Fruit fly (Drosophila melanogaster): ENCODE results near the gene CG9330.

The CG9330 gene

DNA sequence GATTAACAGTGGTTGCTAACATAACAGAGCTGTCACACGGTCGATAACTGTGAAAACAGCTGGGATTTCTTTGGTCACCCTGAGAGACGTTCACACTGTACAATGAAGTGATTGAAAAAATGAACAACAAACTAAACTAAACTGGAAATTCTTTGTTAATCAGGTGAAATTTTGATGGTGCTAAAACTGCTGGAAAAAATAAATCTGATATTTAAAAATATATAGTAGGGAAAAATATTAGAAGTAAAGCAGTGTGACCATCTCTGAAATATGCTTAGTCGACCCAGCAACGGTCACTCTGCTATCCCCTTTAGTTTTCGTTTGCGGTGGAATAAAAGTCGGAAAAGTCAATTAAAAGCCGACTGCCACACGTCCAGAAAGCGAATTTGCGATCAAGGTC lies at the start of gene CG9330, which contains the start of gene CG9231 (continued):
- TF ChIP-seq Scr (GFP tag; IDR thresholded peaks at IDR 0.05; ENCODE audit: partially characterized antibody) (peak; percentile 29; the same call in 1 of the 2 replicates), CG3838 (GFP tag; optimal IDR thresholded peaks at IDR 0.05) (no peak), Dfd (GFP tag; optimal IDR thresholded peaks at IDR 0.05) (no peak), run (tag; optimal IDR thresholded peaks at IDR 0.05) (no peak), Dek (tag; optimal IDR thresholded peaks at IDR 0.05) (no peak), CG4404 (GFP tag; IDR thresholded peaks at IDR 0.05) (no peak), CG10209 (GFP tag; optimal IDR thresholded peaks at IDR 0.05) (no peak), CG2875 (GFP tag; optimal IDR thresholded peaks at IDR 0.05) (no peak), stc (GFP tag; IDR thresholded peaks at IDR 0.05) (no peak), lola (GFP tag; optimal IDR thresholded peaks at IDR 0.05) (peak in 1 of 3 experiments; percentile 19), wek (GFP tag; optimal IDR thresholded peaks at IDR 0.05) (no peak), CG10147 (GFP tag; optimal IDR thresholded peaks at IDR 0.05) (no peak), CG8924 (tag; optimal IDR thresholded peaks at IDR 0.05) (peak; percentile 3), Asciz (GFP tag; optimal IDR thresholded peaks at IDR 0.05) (peak; percentile 10), gce (GFP tag; IDR thresholded peaks at IDR 0.05) (no peak), Rfx (GFP tag; IDR thresholded peaks at IDR 0.05) (no peak; the same call in 1 of the 2 replicates), CG3847 (GFP tag; IDR thresholded peaks at IDR 0.05) (peak; percentile 4; the same call in 1 of the 2 replicates), fd102C (GFP tag; optimal IDR thresholded peaks at IDR 0.05) (no peak), crp (GFP tag; optimal IDR thresholded peaks at IDR 0.05) (peak; percentile 39 to 88), Atf-2 (GFP tag; optimal IDR thresholded peaks at IDR 0.05) (no peak), danr (GFP tag; IDR thresholded peaks at IDR 0.05) (no peak), CG3281 (GFP tag; optimal IDR thresholded peaks at IDR 0.05) (no peak), grau (tag; optimal IDR thresholded peaks at IDR 0.05) (peak; percentile 32), Antp (GFP tag; optimal IDR thresholded peaks at IDR 0.05) (no peak), pros (GFP tag; optimal IDR thresholded peaks at IDR 0.05) (no peak), CG2116 (GFP tag; optimal IDR thresholded peaks at IDR 0.05) (peak; percentile 61), CG7271 (tag; optimal IDR thresholded peaks at IDR 0.05) (no peak), CG15011 (GFP tag; optimal IDR thresholded peaks at IDR 0.05) (no peak), Dref (GFP tag; IDR thresholded peaks at IDR 0.05) (no peak), bcd (GFP tag; optimal IDR thresholded peaks at IDR 0.05) (no peak), ems (GFP tag; optimal IDR thresholded peaks at IDR 0.05) (peak; percentile 9), kay (GFP tag; optimal IDR thresholded peaks at IDR 0.05) (no peak), D19B (GFP tag; optimal IDR thresholded peaks at IDR 0.05) (no peak), CG17802 (tag; optimal IDR thresholded peaks at IDR 0.05) (peak; percentile 88), CG13894 (tag; optimal IDR thresholded peaks at IDR 0.05) (peak; percentile 41), tll (GFP tag; optimal IDR thresholded peaks at IDR 0.05) (peak in 1 of 2 experiments; percentile 77), CG7839 (tag; optimal IDR thresholded peaks at IDR 0.05) (peak; percentile 2), HLH4C (GFP tag; IDR thresholded peaks at IDR 0.05; ENCODE audit: partially characterized antibody) (no peak), tin (GFP tag; optimal IDR thresholded peaks at IDR 0.05) (no peak), Sox100B (GFP tag; optimal IDR thresholded peaks at IDR 0.05) (no peak), jumu (GFP tag; optimal IDR thresholded peaks at IDR 0.05) (peak; percentile 32), Fer3 (tag; optimal IDR thresholded peaks at IDR 0.05) (no peak), ac (GFP tag; optimal IDR thresholded peaks at IDR 0.05) (no peak), CG7786 (GFP tag; optimal IDR thresholded peaks at IDR 0.05) (no peak), toy (GFP tag; IDR thresholded peaks at IDR 0.05) (no peak), MESR4 (GFP tag; optimal IDR thresholded peaks at IDR 0.05) (peak; percentile 45), CG12769 (tag; optimal IDR thresholded peaks at IDR 0.05) (peak; percentile 51), CG13775 (GFP tag; optimal IDR thresholded peaks at IDR 0.05) (peak; percentile 41), cg (GFP tag; optimal IDR thresholded peaks at IDR 0.05) (no peak)
